Fruit fly (Drosophila melanogaster): Measurements from ENCODE around the gene Lamtor3.
A peak's percentile ranks its signal among the peaks of the same experiment; 100 is the strongest.

The Lamtor3 gene

DNA sequence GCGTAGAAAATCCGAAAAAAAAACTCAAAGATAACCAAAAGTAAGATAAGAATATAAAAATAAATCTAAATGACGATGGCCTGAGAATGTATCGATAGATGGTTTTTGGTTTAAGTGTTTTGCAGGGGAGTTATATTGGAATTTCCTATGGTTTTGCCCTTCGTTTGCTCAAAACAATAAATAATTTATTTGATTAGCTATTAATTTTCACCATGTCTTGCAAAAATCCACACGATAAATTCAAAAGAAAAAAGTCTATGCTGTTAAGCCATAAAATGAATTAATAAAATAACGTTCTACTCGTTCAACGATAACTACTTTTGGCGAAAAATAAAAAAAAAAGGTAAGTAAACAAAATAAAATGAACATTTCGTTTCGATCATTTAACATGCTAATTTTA lies 34.0 kb upstream of the Lamtor3 start:
- TF ChIP-seq salr (GFP tag; optimal IDR thresholded peaks at IDR 0.05), result no peak
- no peak for TF ChIP-seq CG10631 (GFP tag; optimal IDR thresholded peaks at IDR 0.05)
- TF ChIP-seq esn (GFP tag; optimal IDR thresholded peaks at IDR 0.05), result no peak
- no peak for TF ChIP-seq ss (GFP tag; optimal IDR thresholded peaks at IDR 0.05)
- no peak for TF ChIP-seq Hr39 (GFP tag; optimal IDR thresholded peaks at IDR 0.05)
- no peak for TF ChIP-seq CG3919 (GFP tag; optimal IDR thresholded peaks at IDR 0.05)
- no peak for TF ChIP-seq net (GFP tag; optimal IDR thresholded peaks at IDR 0.05)
- TF ChIP-seq CG6808 (GFP tag; optimal IDR thresholded peaks at IDR 0.05), result no peak
- TF ChIP-seq CG11762 (GFP tag; optimal IDR thresholded peaks at IDR 0.05; ENCODE audit: insufficient read depth), result no peak
- no peak for TF ChIP-seq Met (GFP tag; optimal IDR thresholded peaks at IDR 0.05)
- TF ChIP-seq vri (GFP tag; optimal IDR thresholded peaks at IDR 0.05), result no peak
- no peak for TF ChIP-seq Ets96B (tag; optimal IDR thresholded peaks at IDR 0.05)

DNA sequence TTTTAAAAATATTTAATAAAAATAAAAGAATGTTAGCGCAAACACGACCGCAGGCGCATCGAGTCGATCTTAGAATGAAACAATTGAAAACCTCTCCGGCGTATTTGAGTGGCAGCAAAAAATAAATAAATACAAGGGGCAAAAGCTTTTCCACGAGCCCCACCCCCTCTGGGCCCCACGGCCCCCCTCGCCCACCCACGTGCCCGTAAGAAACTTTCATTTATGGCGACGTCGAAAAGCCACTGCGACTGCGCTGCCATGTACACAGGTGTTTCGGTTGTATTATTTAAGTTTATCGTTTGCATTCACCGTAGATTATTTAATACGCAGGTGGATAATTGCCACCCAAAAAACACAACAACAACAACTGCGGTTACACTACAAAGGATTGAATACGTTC lies 32.6 kb upstream of the Lamtor3 start:
- TF ChIP-seq CG15336 (GFP tag; IDR thresholded peaks at IDR 0.05) (0 out of 2 replicates have a peak, but pooled peaks have one; percentile 9), vri (GFP tag; optimal IDR thresholded peaks at IDR 0.05) (peak; percentile 30), fkh (GFP tag; optimal IDR thresholded peaks at IDR 0.05) (peak; percentile 74), Hr38 (GFP tag; optimal IDR thresholded peaks at IDR 0.05) (no peak), CG10631 (GFP tag; optimal IDR thresholded peaks at IDR 0.05) (no peak)

DNA sequence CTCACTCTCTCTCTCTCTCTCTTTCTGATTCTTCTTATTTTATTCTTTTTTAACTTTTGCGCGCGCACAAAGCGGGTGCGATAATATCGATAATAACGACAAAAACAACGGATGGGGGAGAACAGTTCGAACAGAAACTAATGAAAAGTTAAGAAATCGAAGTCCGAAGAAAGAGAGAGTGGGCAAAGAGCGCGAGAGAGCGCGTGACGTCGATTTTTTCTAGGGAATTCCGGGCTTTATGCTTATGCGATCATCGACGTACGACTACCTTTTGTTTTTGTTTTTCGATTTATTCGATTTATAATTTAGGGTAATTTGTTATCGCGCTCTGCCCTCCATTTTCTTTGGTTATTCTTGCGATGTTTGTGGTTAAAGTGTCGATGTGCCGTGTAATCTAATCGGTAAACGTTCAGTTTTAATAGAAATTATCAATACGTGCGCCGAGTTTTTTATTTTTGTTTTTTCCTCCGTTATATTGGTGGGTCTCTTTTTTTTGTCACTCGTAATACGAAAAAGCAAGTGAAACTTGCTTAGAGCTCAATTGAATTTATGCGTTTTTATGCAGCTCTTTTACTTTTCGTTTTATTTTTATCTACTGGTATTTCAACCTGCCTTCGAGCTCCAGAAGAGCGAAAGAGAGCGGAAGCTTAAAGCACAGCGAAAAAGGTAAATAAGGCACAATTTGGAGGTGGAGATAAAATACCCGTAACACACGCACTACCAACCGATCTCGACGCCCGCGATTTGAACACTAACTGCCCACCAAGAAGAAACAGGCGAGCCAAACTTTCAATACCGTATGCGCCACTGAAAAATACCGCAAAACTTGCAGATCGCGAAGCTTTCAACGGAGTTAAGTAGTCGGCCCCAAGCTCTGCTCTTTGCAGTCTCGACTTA lies 31.2 kb upstream of the Lamtor3 start, which contains the start of gene dl:
TSS of gene dl (minus strand) at position 757 of the 897 bp plus-strand sequence.
- TF ChIP-seq dsx (GFP tag; optimal IDR thresholded peaks at IDR 0.05; ENCODE audit: poor library complexity, severe bottlenecking) (peak; percentile 4), spab (GFP tag; optimal IDR thresholded peaks at IDR 0.05) (peak; percentile 42), CG8319 (GFP tag; optimal IDR thresholded peaks at IDR 0.05) (no peak), CG32006 (GFP tag; optimal IDR thresholded peaks at IDR 0.05) (peak; percentile 91), Eip75B (GFP tag; optimal IDR thresholded peaks at IDR 0.05) (peak; percentile 45), CG10669 (GFP tag; optimal IDR thresholded peaks at IDR 0.05) (peak; percentile 26), CG6276 (GFP tag; optimal IDR thresholded peaks at IDR 0.05) (peak; percentile 75), fkh (GFP tag; optimal IDR thresholded peaks at IDR 0.05) (peak; percentile 80), topi (GFP tag; optimal IDR thresholded peaks at IDR 0.05) (peak; percentile 28), CG16779 (tag; optimal IDR thresholded peaks at IDR 0.05) (no peak), fd59A (GFP tag; optimal IDR thresholded peaks at IDR 0.05) (no peak), CG11902 (GFP tag; optimal IDR thresholded peaks at IDR 0.05) (no peak), CG7368 (GFP tag; optimal IDR thresholded peaks at IDR 0.05) (peak; percentile 12), CG11294 (GFP tag; IDR thresholded peaks at IDR 0.05) (peak; percentile 41; the same call in 1 of the 2 replicates), Sox15 (GFP tag; optimal IDR thresholded peaks at IDR 0.05) (peak; percentile 20), Hr4 (GFP tag; optimal IDR thresholded peaks at IDR 0.05) (peak; percentile 78), Eip78C (GFP tag) (peak; percentile 89), Eip93F (GFP tag; optimal IDR thresholded peaks at IDR 0.05) (no peak), CG8119 (GFP tag; IDR thresholded peaks at IDR 0.05) (peak; percentile 81), Met (GFP tag; optimal IDR thresholded peaks at IDR 0.05) (peak; percentile 51), CG1621 (tag; optimal IDR thresholded peaks at IDR 0.05) (peak; percentile 58), Smox (GFP tag; optimal IDR thresholded peaks at IDR 0.05) (peak; percentile 49), CG8632 (GFP tag; optimal IDR thresholded peaks at IDR 0.05) (peak; percentile 11), CG15336 (GFP tag; IDR thresholded peaks at IDR 0.05) (peak; percentile 70), OdsH (GFP tag; optimal IDR thresholded peaks at IDR 0.05) (peak; percentile 67), CG34406 (GFP tag; optimal IDR thresholded peaks at IDR 0.05) (peak; percentile 38), acj6 (GFP tag; optimal IDR thresholded peaks at IDR 0.05) (peak; percentile 36), CG4318 (GFP tag; optimal IDR thresholded peaks at IDR 0.05) (peak; percentile 65), Gug (GFP tag; IDR thresholded peaks at IDR 0.05) (no peak), CG6854 (GFP tag; optimal IDR thresholded peaks at IDR 0.05) (no peak), CG6792 (GFP tag; optimal IDR thresholded peaks at IDR 0.05) (peak; percentile 34), cyc (GFP tag; optimal IDR thresholded peaks at IDR 0.05) (peak; percentile 37), fd85E (GFP tag; optimal IDR thresholded peaks at IDR 0.05) (no peak), CG10631 (GFP tag; optimal IDR thresholded peaks at IDR 0.05) (peak; percentile 36), Ets21C (GFP tag; optimal IDR thresholded peaks at IDR 0.05) (no peak), vri (GFP tag; optimal IDR thresholded peaks at IDR 0.05) (peak; percentile 72)

Data from whole organism, prepupa.